Worm (Caenorhabditis elegans) whole organism, L4 larva: ENCODE results near the gene F56D2.8.
A peak's percentile ranks its signal among the peaks of the same experiment; 100 is the strongest.

Experiments
- nhr-28 ChIP-seq: fragments of 150-350 bp; optimal IDR thresholded peaks from 2 replicates; lab custom pipeline; 2014; ENCODE audit warnings: missing biosample characterization, missing genetic modification characterization
- spr-1 ChIP-seq: sonication (generic microtip); optimal IDR thresholded peaks from 2 replicates; lab custom pipeline; 2016; ENCODE audit warnings: mild to moderate bottlenecking, missing genetic modification characterization, missing compliant biosample characterization
- ztf-7 ChIP-seq: fragments of 150-350 bp; optimal IDR thresholded peaks from 2 replicates; lab custom pipeline; 2014; ENCODE audit warnings: missing biosample characterization, missing genetic modification characterization

DNA sequence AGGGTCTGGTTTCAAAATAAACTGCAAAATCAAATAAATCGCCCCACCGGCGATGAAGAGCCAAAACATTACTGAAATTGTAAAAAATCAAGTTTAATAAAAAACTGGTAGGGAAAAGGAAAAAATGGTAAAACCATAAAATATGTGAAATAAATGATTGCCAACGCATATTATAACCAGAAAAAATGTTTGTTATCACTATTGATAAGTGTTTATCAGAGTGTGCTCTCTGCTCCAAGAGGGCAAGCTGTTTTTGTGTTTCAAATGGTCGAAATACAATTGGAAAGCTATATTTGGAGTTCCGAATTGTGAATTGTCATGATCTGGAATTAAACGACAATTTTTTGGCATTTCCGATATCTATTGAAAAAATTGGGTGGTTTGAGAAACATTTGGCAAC, 27.6 kb upstream of the F56D2.8 start, which contains the start of gene C05D2.8:
- TF ChIP-seq nhr-28 (tag; lab: Kevin White, UChicago), result peak; percentile 66
- no peak for TF ChIP-seq ztf-7
- TF ChIP-seq spr-1, result no peak
